Fruit fly (Drosophila melanogaster) whole organism, embryonic: ENCODE results near the gene Rpp20.

Experiments used
- CG10267 ChIP-seq: fragments of 200-800 bp; sonication (Bioruptor generic); optimal IDR thresholded peaks from 2 replicates; lab custom pipeline; 2018; ENCODE audit warnings: missing biosample characterization, mild to moderate bottlenecking, missing genetic modification characterization, moderate library complexity
- CG10366 ChIP-seq: fragments of 200-800 bp; sonication (Bioruptor generic); IDR thresholded peaks from 2 replicates; pipeline ENCODE4 v1.3.6; 2022; ENCODE audit warnings: missing biosample characterization, missing genetic modification characterization
- CG10959 ChIP-seq: fragments of 200-800 bp; sonication (Bioruptor generic); IDR thresholded peaks from 2 replicates; pipeline ENCODE4 v1.3.6; 2022; ENCODE audit warnings: missing biosample characterization, missing genetic modification characterization
- CG10979 ChIP-seq: fragments of 200-800 bp; sonication (Bioruptor generic); optimal IDR thresholded peaks from 2 replicates; lab custom pipeline; 2018; ENCODE audit warnings: missing biosample characterization, mild to moderate bottlenecking, missing genetic modification characterization, moderate library complexity
- CG11504 ChIP-seq: fragments of 200-800 bp; sonication (Bioruptor generic); optimal IDR thresholded peaks from 3 replicates; lab custom pipeline; 2019; ENCODE audit warnings: missing biosample characterization, mild to moderate bottlenecking, missing genetic modification characterization, moderate library complexity
- CG15011 ChIP-seq: fragments of 200-800 bp; sonication (Bioruptor generic); optimal IDR thresholded peaks from 3 replicates; lab custom pipeline; 2018; ENCODE audit warnings: missing biosample characterization, mild to moderate bottlenecking, missing genetic modification characterization
- CG15601 ChIP-seq: fragments of 200-800 bp; sonication (Bioruptor generic); optimal IDR thresholded peaks from 3 replicates; lab custom pipeline; 2019; ENCODE audit warnings: missing biosample characterization, mild to moderate bottlenecking, missing genetic modification characterization, moderate library complexity
- CG1602 ChIP-seq: fragments of 200-800 bp; sonication (Bioruptor generic); optimal IDR thresholded peaks from 3 replicates; lab custom pipeline; 2016; ENCODE audit warnings: missing biosample characterization, missing genetic modification characterization
- CG18262 ChIP-seq: fragments of 200-800 bp; optimal IDR thresholded peaks from 3 replicates; lab custom pipeline; 2019; ENCODE audit warnings: missing biosample characterization, mild to moderate bottlenecking, missing genetic modification characterization, moderate library complexity
- CG2202 ChIP-seq: fragments of 200-800 bp; sonication (Bioruptor generic); optimal IDR thresholded peaks from 2 replicates; lab custom pipeline; 2018; ENCODE audit warnings: missing biosample characterization, mild to moderate bottlenecking, missing genetic modification characterization
- CG2678 ChIP-seq: fragments of 200-800 bp; sonication (Bioruptor generic); optimal IDR thresholded peaks from 3 replicates; lab custom pipeline; 2019; ENCODE audit warnings: missing biosample characterization, mild to moderate bottlenecking, missing genetic modification characterization, moderate library complexity
- CG2875 ChIP-seq: fragments of 200-800 bp; sonication (Bioruptor generic); optimal IDR thresholded peaks from 2 replicates; lab custom pipeline; 2017; ENCODE audit warnings: missing biosample characterization, mild to moderate bottlenecking, missing genetic modification characterization, missing genetic modification reagents
- CG32767 ChIP-seq: fragments of 200-800 bp; sonication (Bioruptor generic); IDR thresholded peaks from 2 replicates; pipeline ENCODE4 v1.3.6; 2022; ENCODE audit warnings: missing biosample characterization, missing genetic modification characterization
- CG34422 ChIP-seq: fragments of 200-800 bp; sonication (Bioruptor generic); IDR thresholded peaks from 3 replicates; pipeline ENCODE4 v1.3.6; 2022; ENCODE audit warnings: missing biosample characterization, missing genetic modification characterization
- CG3726 ChIP-seq: fragments of 200-800 bp; sonication (Bioruptor generic); IDR thresholded peaks from 3 replicates; pipeline ENCODE4, ENCODE4 v1.3.6; 2022; ENCODE audit warnings: missing biosample characterization, missing genetic modification characterization
- CG5953 ChIP-seq: fragments of 200-800 bp; sonication (Bioruptor generic); IDR thresholded peaks from 2 replicates; pipeline ENCODE4 v1.3.6; 2022; ENCODE audit warnings: missing biosample characterization, missing genetic modification characterization
- CG7839 ChIP-seq: fragments of 200-800 bp; sonication (Bioruptor generic); optimal IDR thresholded peaks from 3 replicates; lab custom pipeline; 2018; ENCODE audit warnings: missing biosample characterization, mild to moderate bottlenecking, missing genetic modification characterization, moderate library complexity
- CG8388 ChIP-seq: fragments of 200-800 bp; sonication (Bioruptor generic); optimal IDR thresholded peaks from 2 replicates; lab custom pipeline; 2019; ENCODE audit warnings: missing biosample characterization, mild to moderate bottlenecking, missing genetic modification characterization, moderate library complexity
- CG9932 ChIP-seq: fragments of 200-800 bp; sonication (Bioruptor generic); IDR thresholded peaks from 2 replicates; pipeline ENCODE4 v1.3.6; 2022; ENCODE audit warnings: missing biosample characterization, missing genetic modification characterization
- Chrac-16 ChIP-seq: fragments of 200-800 bp; sonication (Bioruptor generic); optimal IDR thresholded peaks from 3 replicates; lab custom pipeline; 2016; ENCODE audit warnings: missing biosample characterization, missing genetic modification characterization
- NK7.1 ChIP-seq: fragments of 200-800 bp; sonication (Bioruptor generic); optimal IDR thresholded peaks from 3 replicates; lab custom pipeline; 2016; ENCODE audit warnings: missing biosample characterization, missing genetic modification characterization
- Opbp ChIP-seq: fragments of 200-800 bp; sonication (Bioruptor generic); IDR thresholded peaks from 3 replicates; pipeline ENCODE4 v1.3.6; 2022; ENCODE audit warnings: missing biosample characterization, missing genetic modification characterization; ENCODE audit not compliant: partially characterized antibody
- PHDP ChIP-seq: fragments of 200-800 bp; sonication (Bioruptor generic); optimal IDR thresholded peaks from 3 replicates; lab custom pipeline; 2018; ENCODE audit warnings: missing biosample characterization, mild to moderate bottlenecking, missing genetic modification characterization, moderate library complexity
- Rfx ChIP-seq: fragments of 200-800 bp; sonication (Bioruptor generic); IDR thresholded peaks from 2 replicates; pipeline ENCODE4 v1.3.6; 2022; ENCODE audit warnings: missing biosample characterization, missing genetic modification characterization
- Side ChIP-seq: fragments of 200-800 bp; sonication (Bioruptor generic); optimal IDR thresholded peaks from 2 replicates; lab custom pipeline; 2016; ENCODE audit warnings: missing biosample characterization, missing genetic modification characterization
- Spps ChIP-seq: fragments of 200-800 bp; sonication (Bioruptor generic); optimal IDR thresholded peaks from 2 replicates; lab custom pipeline; 2018; ENCODE audit warnings: missing biosample characterization, mild to moderate bottlenecking, missing genetic modification characterization
- Xbp1 ChIP-seq: fragments of 200-800 bp; sonication (Bioruptor generic); optimal IDR thresholded peaks from 3 replicates; lab custom pipeline; 2016; ENCODE audit warnings: missing biosample characterization, mild to moderate bottlenecking, missing genetic modification characterization
- aop ChIP-seq: fragments of 200-800 bp; sonication (Bioruptor generic); IDR thresholded peaks from 2 replicates; pipeline ENCODE4 v1.3.6; 2022; ENCODE audit warnings: missing biosample characterization, missing genetic modification characterization
- bcd ChIP-seq: fragments of 200-800 bp; sonication (Bioruptor generic); optimal IDR thresholded peaks from 2 replicates; lab custom pipeline; 2017; ENCODE audit warnings: missing biosample characterization, mild to moderate bottlenecking, missing genetic modification characterization
- bsh ChIP-seq, 2 experiments: fragments of 200-800 bp; sonication (Bioruptor generic); optimal IDR thresholded peaks; 2 replicates each; lab custom pipeline; 2017 to 2018; ENCODE audit warnings: mild to moderate bottlenecking in 2 of 2, missing biosample characterization in 2 of 2, missing genetic modification characterization in 2 of 2, moderate library complexity in 1 of 2
- croc ChIP-seq: fragments of 200-800 bp; sonication (Bioruptor generic); conservative IDR thresholded peaks from 3 replicates; pipeline ENCODE4 v1.3.6; 2022; ENCODE audit warnings: missing biosample characterization, missing genetic modification characterization
- dmrt99B ChIP-seq: fragments of 200-800 bp; sonication (Bioruptor generic); optimal IDR thresholded peaks from 2 replicates; lab custom pipeline; 2018; ENCODE audit warnings: missing biosample characterization, mild to moderate bottlenecking, missing genetic modification characterization, moderate library complexity
- fu2 ChIP-seq: fragments of 200-800 bp; sonication (Bioruptor generic); optimal IDR thresholded peaks from 2 replicates; lab custom pipeline; 2016; ENCODE audit warnings: missing biosample characterization, missing genetic modification characterization
- grau ChIP-seq: fragments of 200-800 bp; optimal IDR thresholded peaks from 3 replicates; lab custom pipeline; 2019; ENCODE audit warnings: missing biosample characterization, mild to moderate bottlenecking, missing genetic modification characterization, moderate library complexity
- gsb-n ChIP-seq: fragments of 200-800 bp; sonication (Bioruptor generic); optimal IDR thresholded peaks from 3 replicates; lab custom pipeline; 2018; ENCODE audit warnings: missing biosample characterization, mild to moderate bottlenecking, missing genetic modification characterization
- hkb ChIP-seq, 2 experiments: fragments of 200-800 bp in 1 of 2; fragments of >200 bp in 1 of 2; sonication (Bioruptor generic) in 1 of 2; IDR thresholded peaks in 1 of 2; optimal IDR thresholded peaks in 1 of 2; 2 replicates each; pipeline versions ENCODE4 v1.3.6 to Lab custom; 2017 to 2022; ENCODE audit warnings: missing biosample characterization in 1 of 2, missing genetic modification characterization in 1 of 2
- nom ChIP-seq: fragments of 200-800 bp; sonication (Bioruptor generic); optimal IDR thresholded peaks from 2 replicates; lab custom pipeline; 2017; ENCODE audit warnings: missing biosample characterization, missing genetic modification characterization, mild to moderate bottlenecking, moderate library complexity, missing genetic modification reagents
- oc ChIP-seq: fragments of 200-800 bp; sonication (Bioruptor generic); optimal IDR thresholded peaks from 2 replicates; lab custom pipeline; 2018; ENCODE audit warnings: missing biosample characterization, mild to moderate bottlenecking, missing genetic modification characterization, moderate library complexity
- org-1 ChIP-seq: fragments of 200-800 bp; sonication (Bioruptor generic); optimal IDR thresholded peaks from 2 replicates; lab custom pipeline; 2017; ENCODE audit warnings: missing biosample characterization, missing genetic modification characterization
- phol ChIP-seq: fragments of 200-800 bp; sonication (Bioruptor generic); optimal IDR thresholded peaks from 3 replicates; lab custom pipeline; 2018; ENCODE audit warnings: missing biosample characterization, mild to moderate bottlenecking, missing genetic modification characterization, moderate library complexity
- pnt ChIP-seq: fragments of 200-800 bp; sonication (Bioruptor generic); optimal IDR thresholded peaks from 3 replicates; lab custom pipeline; 2016; ENCODE audit warnings: missing biosample characterization, missing genetic modification characterization
- pros ChIP-seq: fragments of 200-800 bp; sonication (Bioruptor generic); optimal IDR thresholded peaks from 3 replicates; lab custom pipeline; 2019; ENCODE audit warnings: missing biosample characterization, mild to moderate bottlenecking, missing genetic modification characterization, moderate library complexity
- ranshi ChIP-seq: fragments of 200-800 bp; sonication (Bioruptor generic); IDR thresholded peaks from 2 replicates; pipeline ENCODE4 v1.3.6; 2022; ENCODE audit warnings: missing biosample characterization, missing genetic modification characterization
- row ChIP-seq: fragments of 200-800 bp; sonication (Bioruptor generic); IDR thresholded peaks from 3 replicates; pipeline ENCODE4 v1.3.6; 2022; ENCODE audit warnings: missing biosample characterization, missing genetic modification characterization
- stwl ChIP-seq: fragments of 200-800 bp; sonication (Bioruptor generic); optimal IDR thresholded peaks from 3 replicates; lab custom pipeline; 2018; ENCODE audit warnings: missing biosample characterization, mild to moderate bottlenecking, missing genetic modification characterization, moderate library complexity
- unpg ChIP-seq: fragments of 200-800 bp; sonication (Bioruptor generic); optimal IDR thresholded peaks from 3 replicates; lab custom pipeline; 2018; ENCODE audit warnings: missing biosample characterization, mild to moderate bottlenecking, missing genetic modification characterization, moderate library complexity
- zen ChIP-seq: fragments of 200-800 bp; sonication (Bioruptor generic); optimal IDR thresholded peaks from 3 replicates; lab custom pipeline; 2018; ENCODE audit warnings: missing biosample characterization, mild to moderate bottlenecking, missing genetic modification characterization, moderate library complexity
- zfh2 ChIP-seq: fragments of 200-800 bp; sonication (Bioruptor generic); optimal IDR thresholded peaks from 2 replicates; lab custom pipeline; 2016; ENCODE audit warnings: missing biosample characterization, missing genetic modification characterization

Gene Rpp20

dm6 chrX:19769821-19770519 is 25.7 kb downstream of the Rpp20 start (continued):
- peak; percentile 22; the same call in 1 of the 2 replicates for TF ChIP-seq CG9932
- TF ChIP-seq aop (GFP tag; lab: Robert Waterston, UW): no peak
- TF ChIP-seq Side (GFP tag; lab: Kevin White, UChicago): peak; percentile 60
- TF ChIP-seq zen: peak; percentile 77
- TF ChIP-seq CG2875 (GFP tag; lab: Kevin White, UChicago): peak; percentile 29
- no peak for TF ChIP-seq zfh2 (GFP tag; lab: Kevin White, UChicago)
- no peak for TF ChIP-seq fu2 (GFP tag; lab: Kevin White, UChicago)
- TF ChIP-seq org-1: peak; percentile 26
- TF ChIP-seq CG10366 (GFP tag; lab: Robert Waterston, UW): peak; percentile 18; the same call in 1 of the 2 replicates
- TF ChIP-seq Xbp1 (GFP tag; lab: Kevin White, UChicago): peak; percentile 8
- TF ChIP-seq CG34422 (GFP tag; lab: Robert Waterston, UW): peak; percentile 39; the same call in 1 of the 3 replicates
- peak; percentile 13 for TF ChIP-seq bcd (GFP tag; lab: Kevin White, UChicago)
- peak; percentile 51 for TF ChIP-seq CG7839 (tag; lab: Kevin White, UChicago)
- TF ChIP-seq CG15011 (GFP tag; lab: Kevin White, UChicago): peak; percentile 6
- TF ChIP-seq stwl (tag; lab: Kevin White, UChicago): peak; percentile 20
- peak; percentile 54 for TF ChIP-seq unpg (GFP tag; lab: Kevin White, UChicago)
- peak; percentile 28 for TF ChIP-seq PHDP (tag; lab: Kevin White, UChicago)
- peak; percentile 37 for TF ChIP-seq grau
- TF ChIP-seq CG10959 (GFP tag; lab: Robert Waterston, UW): 0 out of 2 replicates have a peak, but pooled peaks have one; percentile 45
- TF ChIP-seq oc: peak; percentile 77
- TF ChIP-seq hkb (optimal IDR thresholded peaks at IDR 0.05; lab: Kevin White, UChicago): no peak
- peak; percentile 46; the same call in 1 of the 2 replicates for TF ChIP-seq hkb (GFP tag; IDR thresholded peaks at IDR 0.05; lab: Robert Waterston, UW)
- TF ChIP-seq pnt (GFP tag; lab: Kevin White, UChicago): peak; percentile 21
- TF ChIP-seq bsh (GFP tag; optimal IDR thresholded peaks at IDR 0.05; lab: Kevin White, UChicago): peak; percentile 11 to 70
- TF ChIP-seq Spps (tag; lab: Kevin White, UChicago): peak; percentile 58
- TF ChIP-seq Opbp: no peak
- TF ChIP-seq CG11504 (tag; lab: Kevin White, UChicago): peak; percentile 32
- peak; percentile 24; the same call in 1 of the 2 replicates for TF ChIP-seq ranshi
- TF ChIP-seq CG18262 (tag; lab: Kevin White, UChicago): peak; percentile 75
- peak; percentile 42 for TF ChIP-seq CG2202
- TF ChIP-seq CG3726 (GFP tag; lab: Robert Waterston, UW): no peak
- TF ChIP-seq NK7.1 (GFP tag; lab: Kevin White, UChicago): peak; percentile 6
- no peak for TF ChIP-seq Rfx (GFP tag; lab: Robert Waterston, UW)
- peak; percentile 25 for TF ChIP-seq CG1602 (GFP tag; lab: Kevin White, UChicago)
- TF ChIP-seq CG5953 (GFP tag; lab: Robert Waterston, UW): no peak
- peak; percentile 71 for TF ChIP-seq pros (GFP tag; lab: Kevin White, UChicago)
- peak; percentile 45 for TF ChIP-seq Chrac-16 (GFP tag; lab: Kevin White, UChicago)
- peak; percentile 57 for TF ChIP-seq CG8388 (GFP tag; lab: Kevin White, UChicago)
- TF ChIP-seq croc (GFP tag; lab: Robert Waterston, UW): 0 out of 3 replicates have a peak, but pooled peaks have one; percentile 23
- TF ChIP-seq dmrt99B: peak; percentile 34
- TF ChIP-seq phol (tag; lab: Kevin White, UChicago): peak; percentile 67
- peak; percentile 51 for TF ChIP-seq CG2678 (tag; lab: Kevin White, UChicago)
- TF ChIP-seq row: peak; percentile 47; the same call in 2 of the 3 replicates
- peak; percentile 64 for TF ChIP-seq CG10267 (tag; lab: Kevin White, UChicago)
- peak; percentile 36 for TF ChIP-seq nom (GFP tag; lab: Kevin White, UChicago)
- TF ChIP-seq CG32767 (GFP tag; lab: Robert Waterston, UW): 0 out of 2 replicates have a peak, but pooled peaks have one; percentile 15
- TF ChIP-seq CG10979 (tag; lab: Kevin White, UChicago): peak; percentile 79
- TF ChIP-seq gsb-n (tag; lab: Kevin White, UChicago): peak; percentile 55
- peak; percentile 33 for TF ChIP-seq CG15601 (tag; lab: Kevin White, UChicago)
